Fruit fly (Drosophila melanogaster) whole organism, embryonic: ENCODE results near the gene CG34269.

ENCODE experiments used
- B-H2 ChIP-seq: fragments of 200-800 bp; sonication (Bioruptor generic); optimal IDR thresholded peaks from 2 replicates; lab custom pipeline; 2018; ENCODE audit warnings: missing biosample characterization, mild to moderate bottlenecking, missing genetic modification characterization
- Bgb ChIP-seq: fragments of 200-800 bp; sonication (Bioruptor generic); IDR thresholded peaks from 2 replicates; pipeline ENCODE4 v1.3.6; 2022; ENCODE audit warnings: missing biosample characterization, missing genetic modification characterization; ENCODE audit not compliant: partially characterized antibody
- CG10979 ChIP-seq: fragments of 200-800 bp; sonication (Bioruptor generic); optimal IDR thresholded peaks from 2 replicates; lab custom pipeline; 2018; ENCODE audit warnings: missing biosample characterization, mild to moderate bottlenecking, missing genetic modification characterization, moderate library complexity
- CG11398 ChIP-seq: fragments of 200-800 bp; sonication (Bioruptor generic); optimal IDR thresholded peaks from 2 replicates; lab custom pipeline; 2016; ENCODE audit warnings: missing biosample characterization, missing genetic modification characterization
- CG12769 ChIP-seq: fragments of 200-800 bp; sonication (Bioruptor generic); optimal IDR thresholded peaks from 2 replicates; lab custom pipeline; 2019; ENCODE audit warnings: missing biosample characterization, mild to moderate bottlenecking, missing genetic modification characterization, moderate library complexity
- CG14441 ChIP-seq: fragments of 200-800 bp; sonication (Bioruptor generic); IDR thresholded peaks from 2 replicates; pipeline ENCODE4 v1.3.6; 2022; ENCODE audit warnings: missing biosample characterization, missing genetic modification characterization
- CG15269 ChIP-seq: fragments of 200-800 bp; sonication (Bioruptor generic); optimal IDR thresholded peaks from 2 replicates; lab custom pipeline; 2018; ENCODE audit warnings: missing biosample characterization, mild to moderate bottlenecking, missing genetic modification characterization, moderate library complexity
- CG1602 ChIP-seq: fragments of 200-800 bp; sonication (Bioruptor generic); optimal IDR thresholded peaks from 3 replicates; lab custom pipeline; 2016; ENCODE audit warnings: missing biosample characterization, missing genetic modification characterization
- CG16779 ChIP-seq: fragments of 200-800 bp; sonication (Bioruptor generic); IDR thresholded peaks from 2 replicates; pipeline ENCODE4 v1.3.6; 2022; ENCODE audit warnings: missing biosample characterization, missing genetic modification characterization
- CG18764 ChIP-seq: fragments of 200-800 bp; sonication (Bioruptor generic); optimal IDR thresholded peaks from 3 replicates; lab custom pipeline; 2016; ENCODE audit warnings: missing biosample characterization, missing genetic modification characterization
- CG32772 ChIP-seq: fragments of 200-800 bp; sonication (Bioruptor generic); IDR thresholded peaks from 2 replicates; pipeline ENCODE4 v1.3.6; 2022; ENCODE audit warnings: missing biosample characterization, missing genetic modification characterization
- CG34422 ChIP-seq: fragments of 200-800 bp; sonication (Bioruptor generic); IDR thresholded peaks from 3 replicates; pipeline ENCODE4 v1.3.6; 2022; ENCODE audit warnings: missing biosample characterization, missing genetic modification characterization
- CG3726 ChIP-seq: fragments of 200-800 bp; sonication (Bioruptor generic); IDR thresholded peaks from 3 replicates; pipeline ENCODE4, ENCODE4 v1.3.6; 2022; ENCODE audit warnings: missing biosample characterization, missing genetic modification characterization
- CG4424 ChIP-seq: fragments of 200-800 bp; sonication (Bioruptor generic); optimal IDR thresholded peaks from 3 replicates; lab custom pipeline; 2016; ENCODE audit warnings: missing biosample characterization, missing genetic modification characterization
- CG6689 ChIP-seq: fragments of 200-800 bp; sonication (Bioruptor generic); IDR thresholded peaks from 2 replicates; pipeline ENCODE4 v1.3.6; 2022; ENCODE audit warnings: missing biosample characterization, missing genetic modification characterization
- CG7357 ChIP-seq: fragments of 200-800 bp; sonication (Bioruptor generic); IDR thresholded peaks from 3 replicates; pipeline ENCODE4 v1.3.6; 2022; ENCODE audit warnings: missing biosample characterization, missing genetic modification characterization
- CG7839 ChIP-seq: fragments of 200-800 bp; sonication (Bioruptor generic); optimal IDR thresholded peaks from 3 replicates; lab custom pipeline; 2018; ENCODE audit warnings: missing biosample characterization, mild to moderate bottlenecking, missing genetic modification characterization, moderate library complexity
- CG9609 ChIP-seq: fragments of 200-800 bp; sonication (Bioruptor generic); optimal IDR thresholded peaks from 3 replicates; lab custom pipeline; 2016; ENCODE audit warnings: missing biosample characterization, missing genetic modification characterization
- Dref ChIP-seq: fragments of 200-800 bp; sonication (Bioruptor generic); IDR thresholded peaks from 2 replicates; pipeline ENCODE4 v1.3.6; 2022; ENCODE audit warnings: missing biosample characterization, missing genetic modification characterization
- E2f2 ChIP-seq: fragments of 200-800 bp; sonication (Bioruptor generic); IDR thresholded peaks from 2 replicates; pipeline ENCODE4 v1.3.6; 2022; ENCODE audit warnings: missing biosample characterization, missing genetic modification characterization
- GATAe ChIP-seq: fragments of 200-800 bp; sonication (Bioruptor generic); conservative IDR thresholded peaks from 2 replicates; pipeline ENCODE4 v1.3.6; 2022; ENCODE audit warnings: missing biosample characterization, missing genetic modification characterization
- HHEX ChIP-seq: fragments of 200-800 bp; sonication (Bioruptor generic); optimal IDR thresholded peaks from 3 replicates; lab custom pipeline; 2017; ENCODE audit warnings: missing biosample characterization, mild to moderate bottlenecking, missing genetic modification characterization, missing genetic modification reagents
- Hr51 ChIP-seq, 2 experiments: fragments of 200-800 bp; sonication (Bioruptor generic); optimal IDR thresholded peaks; 2 replicates in 1 of 2; 3 replicates in 1 of 2; lab custom pipeline; 2016 to 2018; ENCODE audit warnings: missing biosample characterization in 2 of 2, missing genetic modification characterization in 2 of 2, mild to moderate bottlenecking in 1 of 2, moderate library complexity in 1 of 2
- Hsf ChIP-seq: fragments of 200-800 bp; sonication (Bioruptor generic); optimal IDR thresholded peaks from 3 replicates; lab custom pipeline; 2016; ENCODE audit warnings: missing biosample characterization, missing genetic modification characterization
- Nf-YC ChIP-seq: fragments of 200-800 bp; optimal IDR thresholded peaks from 3 replicates; lab custom pipeline; 2019; ENCODE audit warnings: missing biosample characterization, mild to moderate bottlenecking, missing genetic modification characterization, moderate library complexity
- PHDP ChIP-seq: fragments of 200-800 bp; sonication (Bioruptor generic); optimal IDR thresholded peaks from 3 replicates; lab custom pipeline; 2018; ENCODE audit warnings: missing biosample characterization, mild to moderate bottlenecking, missing genetic modification characterization, moderate library complexity
- Ravus ChIP-seq: fragments of 200-800 bp; sonication (Bioruptor generic); IDR thresholded peaks from 2 replicates; pipeline ENCODE4 v1.3.6; 2022; ENCODE audit warnings: missing biosample characterization, missing genetic modification characterization
- bsh ChIP-seq, 2 experiments: fragments of 200-800 bp; sonication (Bioruptor generic); optimal IDR thresholded peaks; 2 replicates each; lab custom pipeline; 2017 to 2018; ENCODE audit warnings: mild to moderate bottlenecking in 2 of 2, missing biosample characterization in 2 of 2, missing genetic modification characterization in 2 of 2, moderate library complexity in 1 of 2
- crp ChIP-seq, 2 experiments: fragments of 200-800 bp; sonication (Bioruptor generic); optimal IDR thresholded peaks; 2 replicates in 1 of 2; 3 replicates in 1 of 2; lab custom pipeline; 2017; ENCODE audit warnings: missing biosample characterization in 2 of 2, missing genetic modification characterization in 2 of 2, mild to moderate bottlenecking in 1 of 2, moderate library complexity in 1 of 2
- danr ChIP-seq: fragments of 200-800 bp; sonication (Bioruptor generic); IDR thresholded peaks from 2 replicates; pipeline ENCODE4 v1.3.6; 2022; ENCODE audit warnings: missing biosample characterization, missing genetic modification characterization
- ems ChIP-seq: fragments of 200-800 bp; sonication (Bioruptor generic); optimal IDR thresholded peaks from 3 replicates; lab custom pipeline; 2016; ENCODE audit warnings: missing biosample characterization, missing genetic modification characterization
- ftz-f1 ChIP-seq: fragments of 200-800 bp; sonication (Bioruptor generic); optimal IDR thresholded peaks from 2 replicates; lab custom pipeline; 2016; ENCODE audit warnings: missing biosample characterization, missing genetic modification characterization
- hbn ChIP-seq: fragments of 200-800 bp; sonication (Bioruptor generic); IDR thresholded peaks from 2 replicates; pipeline ENCODE4 v1.3.6; 2022; ENCODE audit warnings: missing biosample characterization, missing genetic modification characterization; ENCODE audit not compliant: partially characterized antibody
- ken ChIP-seq: fragments of 200-800 bp; sonication (Bioruptor generic); IDR thresholded peaks from 3 replicates; pipeline ENCODE4 v1.3.6; 2022; ENCODE audit warnings: missing biosample characterization, missing genetic modification characterization
- klu ChIP-seq: fragments of 200-800 bp; sonication (Bioruptor generic); IDR thresholded peaks from 2 replicates; pipeline ENCODE4 v1.3.6; 2022; ENCODE audit warnings: missing biosample characterization, missing genetic modification characterization
- lov ChIP-seq, 2 experiments: fragments of 200-800 bp in 1 of 2; fragments of >200 bp in 1 of 2; sonication (Bioruptor generic) in 1 of 2; IDR thresholded peaks in 1 of 2; optimal IDR thresholded peaks in 1 of 2; 2 replicates in 1 of 2; 3 replicates in 1 of 2; pipeline versions ENCODE4 v1.3.6 to Lab custom; 2017 to 2022; ENCODE audit warnings: missing biosample characterization in 1 of 2, missing genetic modification characterization in 1 of 2
- luna ChIP-seq: fragments of 200-800 bp; sonication (Bioruptor generic); optimal IDR thresholded peaks from 2 replicates; lab custom pipeline; 2016; ENCODE audit warnings: missing biosample characterization, missing genetic modification characterization
- otp ChIP-seq: fragments of 200-800 bp; sonication (Bioruptor generic); IDR thresholded peaks from 3 replicates; pipeline ENCODE4, ENCODE4 v1.3.6; 2022; ENCODE audit warnings: missing biosample characterization, missing genetic modification characterization
- pita ChIP-seq: fragments of 200-800 bp; sonication (Bioruptor generic); optimal IDR thresholded peaks from 2 replicates; lab custom pipeline; 2017; ENCODE audit warnings: missing biosample characterization, mild to moderate bottlenecking, missing genetic modification characterization
- pnt ChIP-seq: fragments of 200-800 bp; sonication (Bioruptor generic); optimal IDR thresholded peaks from 3 replicates; lab custom pipeline; 2016; ENCODE audit warnings: missing biosample characterization, missing genetic modification characterization
- pum ChIP-seq: fragments of 200-800 bp; sonication (Bioruptor generic); optimal IDR thresholded peaks from 2 replicates; lab custom pipeline; 2016; ENCODE audit warnings: missing biosample characterization, missing genetic modification characterization
- repo ChIP-seq: fragments of 200-800 bp; sonication (Bioruptor generic); optimal IDR thresholded peaks from 2 replicates; lab custom pipeline; 2016; ENCODE audit warnings: missing biosample characterization, missing genetic modification characterization
- salm ChIP-seq: fragments of 200-800 bp; sonication (Bioruptor generic); optimal IDR thresholded peaks from 2 replicates; lab custom pipeline; 2018; ENCODE audit warnings: missing biosample characterization, mild to moderate bottlenecking, missing genetic modification characterization
- shn ChIP-seq: fragments of 200-800 bp; sonication (Bioruptor generic); optimal IDR thresholded peaks from 3 replicates; lab custom pipeline; 2016; ENCODE audit warnings: missing biosample characterization, missing genetic modification characterization
- toy ChIP-seq: fragments of 200-800 bp; sonication (Bioruptor generic); IDR thresholded peaks from 2 replicates; pipeline ENCODE4 v1.3.6; 2022; ENCODE audit warnings: missing biosample characterization, missing genetic modification characterization
- twi ChIP-seq: fragments of 200-800 bp; optimal IDR thresholded peaks from 2 replicates; lab custom pipeline; 2019; ENCODE audit warnings: missing biosample characterization, mild to moderate bottlenecking, missing genetic modification characterization, moderate library complexity
- unc-4 ChIP-seq: fragments of 200-800 bp; sonication (Bioruptor generic); IDR thresholded peaks from 2 replicates; pipeline ENCODE4 v1.3.6; 2022; ENCODE audit warnings: missing biosample characterization, missing genetic modification characterization; ENCODE audit not compliant: partially characterized antibody
- unpg ChIP-seq: fragments of 200-800 bp; sonication (Bioruptor generic); optimal IDR thresholded peaks from 3 replicates; lab custom pipeline; 2018; ENCODE audit warnings: missing biosample characterization, mild to moderate bottlenecking, missing genetic modification characterization, moderate library complexity
- vfl ChIP-seq: fragments of 200-800 bp; sonication (Bioruptor generic); optimal IDR thresholded peaks from 2 replicates; lab custom pipeline; 2016; ENCODE audit warnings: missing biosample characterization, missing genetic modification characterization
- zfh2 ChIP-seq: fragments of 200-800 bp; sonication (Bioruptor generic); optimal IDR thresholded peaks from 2 replicates; lab custom pipeline; 2016; ENCODE audit warnings: missing biosample characterization, missing genetic modification characterization

CG34269 gene

DNA sequence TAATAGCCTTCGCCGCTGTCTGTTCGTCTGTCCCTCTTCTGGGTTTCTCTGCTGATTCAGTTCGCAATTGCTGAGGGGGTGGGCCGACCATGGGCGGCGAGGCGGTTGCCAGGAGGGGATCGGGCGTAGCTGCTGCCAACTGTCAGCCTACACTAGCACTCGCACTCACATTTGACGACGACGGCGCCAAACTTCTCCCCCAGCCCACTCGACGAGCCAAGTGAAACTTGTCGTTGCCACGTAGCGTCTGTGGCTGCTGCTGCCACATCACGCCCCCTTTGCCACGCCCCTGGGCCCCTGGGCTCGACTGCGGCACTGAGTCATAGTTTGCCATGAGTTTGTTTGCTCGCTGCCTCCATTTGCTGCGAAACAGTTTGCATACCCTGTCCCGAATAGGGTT lies 29.2 kb downstream of the CG34269 start (continued):
- TF ChIP-seq otp (0 out of 3 replicates have a peak, but pooled peaks have one; percentile 41), Hr51 (GFP tag; optimal IDR thresholded peaks at IDR 0.05; lab: Kevin White, UChicago) (peak; percentile 4 to 59), Ravus (no peak), luna (no peak), HHEX (peak; percentile 17), pnt (GFP tag; lab: Kevin White, UChicago) (peak; percentile 2), unpg (GFP tag; lab: Kevin White, UChicago) (peak; percentile 31), CG11398 (GFP tag; lab: Kevin White, UChicago) (peak; percentile 23), pum (GFP tag; lab: Kevin White, UChicago) (peak; percentile 10), twi (no peak), B-H2 (GFP tag; lab: Kevin White, UChicago) (peak; percentile 31), pita (GFP tag; lab: Kevin White, UChicago) (no peak), Nf-YC (peak; percentile 27), toy (GFP tag; lab: Robert Waterston, UW) (peak; percentile 42; the same call in 1 of the 2 replicates), CG3726 (peak; percentile 56; the same call in 1 of the 3 replicates), vfl (GFP tag; lab: Kevin White, UChicago) (no peak), CG7839 (tag; lab: Kevin White, UChicago) (peak; percentile 49), GATAe (GFP tag; lab: Robert Waterston, UW) (0 out of 2 replicates have a peak, but pooled peaks have one; percentile 17), CG4424 (no peak), CG16779 (GFP tag; lab: Robert Waterston, UW) (peak; percentile 71; the same call in 1 of the 2 replicates), crp (GFP tag; optimal IDR thresholded peaks at IDR 0.05; lab: Kevin White, UChicago) (no peak), Hsf (GFP tag; lab: Kevin White, UChicago) (peak; percentile 25), CG1602 (GFP tag; lab: Kevin White, UChicago) (peak; percentile 4), salm (tag; lab: Kevin White, UChicago) (no peak), Dref (GFP tag; lab: Robert Waterston, UW) (no peak), lov (optimal IDR thresholded peaks at IDR 0.05; lab: Kevin White, UChicago) (no peak), lov (GFP tag; IDR thresholded peaks at IDR 0.05; lab: Robert Waterston, UW) (0 out of 3 replicates have a peak, but pooled peaks have one; percentile 26), CG34422 (GFP tag; lab: Robert Waterston, UW) (peak; percentile 64; the same call in 2 of the 3 replicates), unc-4 (GFP tag; lab: Robert Waterston, UW) (no peak), hbn (GFP tag; lab: Robert Waterston, UW) (no peak), PHDP (tag; lab: Kevin White, UChicago) (peak; percentile 69), E2f2 (peak; percentile 42; the same call in 1 of the 2 replicates), ems (GFP tag; lab: Kevin White, UChicago) (peak; percentile 12), danr (GFP tag; lab: Robert Waterston, UW) (peak; percentile 58), ftz-f1 (no peak), zfh2 (GFP tag; lab: Kevin White, UChicago) (peak; percentile 24), CG12769 (peak; percentile 90), CG15269 (peak; percentile 58), ken (GFP tag; lab: Robert Waterston, UW) (peak; percentile 57; the same call in 1 of the 3 replicates), CG18764 (no peak), CG9609 (peak; percentile 40), CG14441 (peak; percentile 71), CG7357 (GFP tag; lab: Robert Waterston, UW) (peak; percentile 64; the same call in 2 of the 3 replicates), Bgb (peak; percentile 21; the same call in 1 of the 2 replicates), shn (GFP tag; lab: Kevin White, UChicago) (peak; percentile 54), CG10979 (no peak), CG32772 (GFP tag; lab: Robert Waterston, UW) (peak; percentile 68), bsh (GFP tag; optimal IDR thresholded peaks at IDR 0.05; lab: Kevin White, UChicago) (peak; percentile 2 to 55), repo (GFP tag; lab: Kevin White, UChicago) (peak; percentile 27), klu (GFP tag; lab: Robert Waterston, UW) (peak; percentile 40; the same call in 1 of the 2 replicates), CG6689 (GFP tag; lab: Robert Waterston, UW) (peak; percentile 61; the same call in 1 of the 2 replicates)
